Fruit fly (Drosophila melanogaster): Measurements from ENCODE around the gene Skp2.

DNA sequence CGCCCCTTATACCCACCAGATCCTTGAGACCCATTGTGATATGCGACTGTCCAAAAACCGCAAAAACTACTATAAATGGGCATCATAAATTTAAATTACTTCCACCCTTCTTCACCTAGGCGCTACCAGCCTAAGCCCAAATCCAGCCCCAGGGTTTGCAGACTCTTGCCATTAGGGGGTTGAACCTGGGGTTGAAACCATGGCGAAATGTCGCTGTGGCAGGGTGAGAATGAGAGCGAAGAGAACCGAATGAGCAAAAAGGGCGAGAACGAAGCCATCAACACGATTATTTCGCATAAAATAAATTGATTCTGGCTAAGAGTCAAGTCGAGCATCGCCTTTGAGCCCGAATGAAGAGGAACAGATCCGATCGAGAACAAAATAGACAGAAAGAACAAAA lies 16.1 kb upstream of the Skp2 start:
- TF ChIP-seq Hr39 (optimal IDR thresholded peaks at IDR 0.05) (no peak), gem (tag; optimal IDR thresholded peaks at IDR 0.05) (no peak), HLHmδ (GFP tag; optimal IDR thresholded peaks at IDR 0.05) (no peak), en (GFP tag; optimal IDR thresholded peaks at IDR 0.05) (no peak), CG34422 (GFP tag; IDR thresholded peaks at IDR 0.05) (no peak)
